Worm (Caenorhabditis elegans) whole organism, L1 larva: ENCODE measurements around the gene semi-1.

ENCODE experiments used
- C16A3.4 ChIP-seq: fragments of 150-350 bp; optimal IDR thresholded peaks from 2 replicates; lab custom pipeline; 2014; ENCODE audit warnings: missing biosample characterization, missing genetic modification characterization
- F16B12.6 ChIP-seq: fragments of 150-350 bp; optimal IDR thresholded peaks from 2 replicates; lab custom pipeline; 2014; ENCODE audit warnings: missing biosample characterization, missing genetic modification characterization
- Y116A8C.19 ChIP-seq: sonication (generic microtip); optimal IDR thresholded peaks from 2 replicates; lab custom pipeline; 2016; ENCODE audit warnings: missing compliant biosample characterization, missing genetic modification characterization, borderline replicate concordance
- aha-1 ChIP-seq: fragments of 150-350 bp; optimal IDR thresholded peaks from 2 replicates; lab custom pipeline; 2014; ENCODE audit warnings: missing biosample characterization, missing genetic modification characterization
- blmp-1 ChIP-seq: fragments of 150-350 bp; optimal IDR thresholded peaks from 2 replicates; lab custom pipeline; 2014; ENCODE audit warnings: missing biosample characterization, missing genetic modification characterization
- ceh-8 ChIP-seq: fragments of 200-800 bp; sonication (Bioruptor generic); optimal IDR thresholded peaks from 2 replicates; lab custom pipeline; 2018; ENCODE audit warnings: mild to moderate bottlenecking, missing genetic modification characterization, moderate library complexity, missing compliant biosample characterization
- ceh-82 ChIP-seq, 3 experiments: fragments of 150-350 bp in 1 of 3; sonication (generic microtip) in 2 of 3; optimal IDR thresholded peaks; 2 replicates each; lab custom pipeline; 2014 to 2017; ENCODE audit warnings: missing biosample characterization in 3 of 3, missing genetic modification characterization in 3 of 3
- dpl-1 ChIP-seq, 3 experiments: fragments of 150-350 bp in 2 of 3; sonication (generic microtip) in 1 of 3; optimal IDR thresholded peaks; 2 replicates each; lab custom pipeline; 2014 to 2017; ENCODE audit warnings: missing biosample characterization in 3 of 3, missing genetic modification characterization in 3 of 3, missing genetic modification reagents in 3 of 3
- dsc-1 ChIP-seq: sonication (generic microtip); optimal IDR thresholded peaks from 2 replicates; lab custom pipeline; 2016; ENCODE audit warnings: mild to moderate bottlenecking, missing genetic modification characterization, missing compliant biosample characterization
- efl-1 ChIP-seq, 4 experiments: fragments of 150-350 bp; optimal IDR thresholded peaks in 3 of 4; peaks in 1 of 4; 1 replicate in 1 of 4; 2 replicates in 3 of 4; lab custom pipeline; 2014; ENCODE audit warnings: missing biosample characterization in 2 of 4, missing genetic modification characterization in 2 of 4, missing genetic modification reagents in 2 of 4
- egl-13 ChIP-seq: sonication (generic microtip); optimal IDR thresholded peaks from 2 replicates; lab custom pipeline; 2016; ENCODE audit warnings: missing genotype, missing genetic modification reagents, missing genetic modification characterization, missing compliant biosample characterization
- elt-2 ChIP-seq: sonication (generic microtip); optimal IDR thresholded peaks from 2 replicates; lab custom pipeline; 2016; ENCODE audit warnings: missing genetic modification characterization, mild to moderate bottlenecking, inconsistent platforms, missing compliant biosample characterization, missing genetic modification reagents
- elt-3 ChIP-seq, 6 experiments: fragments of 150-350 bp in 1 of 6; sonication (generic microtip); optimal IDR thresholded peaks; 2 replicates each; lab custom pipeline; 2017 to 2018; ENCODE audit warnings: missing biosample characterization in 6 of 6, missing genetic modification characterization in 6 of 6, inconsistent platforms in 1 of 6
- ets-5 ChIP-seq: fragments of 200-800 bp; sonication (Bioruptor generic); IDR thresholded peaks from 2 replicates; pipeline ENCODE4 v1.3.6; 2022; ENCODE audit warnings: missing genetic modification characterization, missing compliant biosample characterization
- fkh-10 ChIP-seq: sonication (generic microtip); optimal IDR thresholded peaks from 2 replicates; lab custom pipeline; 2017; ENCODE audit warnings: missing biosample characterization, missing genetic modification reagents, missing genetic modification characterization
- fkh-8 ChIP-seq: sonication (generic microtip); optimal IDR thresholded peaks from 2 replicates; lab custom pipeline; 2016; ENCODE audit warnings: mild to moderate bottlenecking, missing genetic modification characterization, missing compliant biosample characterization
- hpl-2 ChIP-seq: fragments of 150-350 bp; optimal IDR thresholded peaks from 2 replicates; lab custom pipeline; 2014; ENCODE audit warnings: missing biosample characterization, missing genetic modification reagents, missing genetic modification characterization
- irx-1 ChIP-seq: sonication (generic microtip); optimal IDR thresholded peaks from 2 replicates; lab custom pipeline; 2016; ENCODE audit warnings: missing genetic modification characterization, missing compliant biosample characterization
- isw-1 ChIP-seq: fragments of 200-800 bp; sonication (Bioruptor generic); IDR thresholded peaks from 2 replicates; pipeline ENCODE4 v1.3.6; 2022; ENCODE audit warnings: missing genetic modification characterization, missing compliant biosample characterization
- jun-1 ChIP-seq: fragments of 150-350 bp; optimal IDR thresholded peaks from 2 replicates; lab custom pipeline; 2014; ENCODE audit warnings: missing biosample characterization, missing genetic modification reagents, missing genetic modification characterization
- lin-13 ChIP-seq: fragments of 150-350 bp; optimal IDR thresholded peaks from 2 replicates; lab custom pipeline; 2014; ENCODE audit warnings: missing biosample characterization, missing genetic modification reagents, missing genetic modification characterization
- lin-14 ChIP-seq: fragments of 200-800 bp; sonication (Bioruptor generic); optimal IDR thresholded peaks from 2 replicates; lab custom pipeline; 2018; ENCODE audit warnings: mild to moderate bottlenecking, missing genetic modification characterization, moderate library complexity, missing compliant biosample characterization
- lin-15B ChIP-seq: fragments of 150-350 bp; sonication (generic microtip); optimal IDR thresholded peaks from 3 replicates; lab custom pipeline; 2014; ENCODE audit warnings: missing biosample characterization, missing genetic modification characterization
- lin-35 ChIP-seq, 2 experiments: fragments of 150-350 bp; optimal IDR thresholded peaks; 2 replicates each; lab custom pipeline; 2014; ENCODE audit warnings: missing biosample characterization in 2 of 2, missing genetic modification characterization in 2 of 2, missing genetic modification reagents in 2 of 2
- lin-39 ChIP-seq: fragments of 150-350 bp; optimal IDR thresholded peaks from 2 replicates; lab custom pipeline; 2014; ENCODE audit warnings: missing biosample characterization, missing genetic modification reagents, missing genetic modification characterization
- lir-3 ChIP-seq: sonication (generic microtip); optimal IDR thresholded peaks from 2 replicates; lab custom pipeline; 2016; ENCODE audit warnings: mild to moderate bottlenecking, missing genetic modification characterization, moderate library complexity, missing compliant biosample characterization; ENCODE audit not compliant: poor library complexity
- lsy-2 ChIP-seq, 2 experiments: fragments of 150-350 bp; optimal IDR thresholded peaks; 2 replicates each; lab custom pipeline; 2014; ENCODE audit warnings: missing biosample characterization in 2 of 2, missing genetic modification characterization in 2 of 2
- mab-9 ChIP-seq: fragments of 200-800 bp; sonication (Bioruptor generic); IDR thresholded peaks from 2 replicates; pipeline ENCODE4 v1.3.6; 2022; ENCODE audit warnings: missing genetic modification reagents, missing genetic modification characterization, missing compliant biosample characterization
- mep-1 ChIP-seq: fragments of 150-350 bp; optimal IDR thresholded peaks from 2 replicates; lab custom pipeline; 2014; ENCODE audit warnings: missing biosample characterization, missing genetic modification characterization
- nhr-19 ChIP-seq: fragments of 200-800 bp; sonication (Bioruptor generic); conservative IDR thresholded peaks from 2 replicates; pipeline ENCODE4 v1.3.6; 2022; ENCODE audit warnings: missing genetic modification characterization, missing compliant biosample characterization
- nhr-20 ChIP-seq: sonication (generic microtip); optimal IDR thresholded peaks from 2 replicates; lab custom pipeline; 2016; ENCODE audit warnings: mild to moderate bottlenecking, missing genetic modification characterization, missing compliant biosample characterization
- nhr-237 ChIP-seq: fragments of 150-350 bp; optimal IDR thresholded peaks from 2 replicates; lab custom pipeline; 2014; ENCODE audit warnings: missing biosample characterization, missing genetic modification characterization
- nhr-28 ChIP-seq: fragments of 150-350 bp; optimal IDR thresholded peaks from 2 replicates; lab custom pipeline; 2014; ENCODE audit warnings: missing biosample characterization, missing genetic modification characterization
- nhr-47 ChIP-seq: sonication (generic microtip); optimal IDR thresholded peaks from 2 replicates; lab custom pipeline; 2016; ENCODE audit warnings: mild to moderate bottlenecking, missing genetic modification characterization, moderate library complexity, missing compliant biosample characterization
- nhr-71 ChIP-seq: sonication (generic microtip); optimal IDR thresholded peaks from 2 replicates; lab custom pipeline; 2016; ENCODE audit warnings: mild to moderate bottlenecking, missing genetic modification characterization, moderate library complexity, missing compliant biosample characterization
- nhr-85 ChIP-seq: sonication (generic microtip); peaks from one replicate; lab custom pipeline; 2016; ENCODE audit warnings: missing genetic modification characterization, inconsistent platforms, missing compliant biosample characterization
- nhr-90 ChIP-seq: sonication (generic microtip); optimal IDR thresholded peaks from 2 replicates; lab custom pipeline; 2016; ENCODE audit warnings: mild to moderate bottlenecking, missing genetic modification characterization, missing compliant biosample characterization; ENCODE audit not compliant: poor library complexity
- pax-3 ChIP-seq: fragments of 200-800 bp; sonication (Bioruptor generic); optimal IDR thresholded peaks from 2 replicates; lab custom pipeline; 2018; ENCODE audit warnings: mild to moderate bottlenecking, missing genetic modification characterization, moderate library complexity, missing compliant biosample characterization
- pqm-1 ChIP-seq: sonication (generic microtip); optimal IDR thresholded peaks from 3 replicates; lab custom pipeline; 2017; ENCODE audit warnings: missing biosample characterization, missing genetic modification characterization
- rnt-1 ChIP-seq: sonication (generic microtip); optimal IDR thresholded peaks from 2 replicates; lab custom pipeline; 2016; ENCODE audit warnings: mild to moderate bottlenecking, missing genetic modification characterization, moderate library complexity, missing compliant biosample characterization
- skn-1 ChIP-seq: fragments of 150-350 bp; optimal IDR thresholded peaks from 2 replicates; lab custom pipeline; 2014; ENCODE audit warnings: missing biosample characterization, missing genetic modification characterization
- snpc-4 ChIP-seq: fragments of 150-350 bp; optimal IDR thresholded peaks from 2 replicates; lab custom pipeline; 2014; ENCODE audit warnings: missing biosample characterization, missing genetic modification characterization
- snu-23 ChIP-seq: sonication (generic microtip); optimal IDR thresholded peaks from 2 replicates; lab custom pipeline; 2016; ENCODE audit warnings: missing genetic modification characterization, missing compliant biosample characterization
- sox-4 ChIP-seq: sonication (generic microtip); optimal IDR thresholded peaks from 2 replicates; lab custom pipeline; 2016; ENCODE audit warnings: missing genetic modification characterization, missing compliant biosample characterization
- swsn-7 ChIP-seq: sonication (generic microtip); optimal IDR thresholded peaks from 2 replicates; lab custom pipeline; 2016; ENCODE audit warnings: missing genetic modification characterization, missing compliant biosample characterization
- tbx-2 ChIP-seq: sonication (generic microtip); optimal IDR thresholded peaks from 2 replicates; lab custom pipeline; 2016; ENCODE audit warnings: missing genetic modification characterization, missing compliant biosample characterization
- tlp-1 ChIP-seq: fragments of 150-350 bp; optimal IDR thresholded peaks from 2 replicates; lab custom pipeline; 2014; ENCODE audit warnings: missing biosample characterization, missing genetic modification characterization
- unc-130 ChIP-seq: fragments of 150-350 bp; optimal IDR thresholded peaks from 2 replicates; lab custom pipeline; 2017; ENCODE audit warnings: missing biosample characterization, missing genetic modification characterization, inconsistent platforms
- unc-86 ChIP-seq: sonication (generic microtip); optimal IDR thresholded peaks from 2 replicates; lab custom pipeline; 2016; ENCODE audit warnings: missing genetic modification characterization, missing compliant biosample characterization
- xbp-1 ChIP-seq: sonication (generic microtip); optimal IDR thresholded peaks from 2 replicates; lab custom pipeline; 2016; ENCODE audit warnings: missing genetic modification characterization, missing compliant biosample characterization

The semi-1 gene

ce11 chrV:13464123-13464522 is 50.9 kb downstream of the semi-1 start (continued):
- TF ChIP-seq nhr-20: no peak
- TF ChIP-seq ceh-8 (GFP tag; lab: Kevin White, UChicago): no peak
- TF ChIP-seq C16A3.4 (tag; lab: Kevin White, UChicago): no peak
- no peak for TF ChIP-seq aha-1 (tag; lab: Kevin White, UChicago)
- TF ChIP-seq egl-13: no peak
- no peak for TF ChIP-seq dsc-1 (tag; lab: Kevin White, UChicago)

ce11 chrV:13462974-13463373 is 52.0 kb downstream of the semi-1 start, which contains the start of gene frm-10:
Gene frm-10, plus strand, starts transcription at chrV:13463207.
- peak; percentile 79 for TF ChIP-seq skn-1
- TF ChIP-seq swsn-7 (tag; lab: Kevin White, UChicago): peak; percentile 62
- TF ChIP-seq jun-1: peak; percentile 34
- no peak for TF ChIP-seq lin-39 (tag; lab: Kevin White, UChicago)
- TF ChIP-seq fkh-10 (GFP tag; lab: Kevin White, UChicago): no peak
- no peak for TF ChIP-seq Y116A8C.19
- TF ChIP-seq lin-14 (GFP tag; lab: Kevin White, UChicago): peak; percentile 88
- TF ChIP-seq tlp-1 (tag; lab: Kevin White, UChicago): no peak
- TF ChIP-seq nhr-19 (GFP tag; lab: Robert Waterston, UW): peak; percentile 39
- peak; percentile 43 for TF ChIP-seq lin-13 (GFP tag; lab: Kevin White, UChicago)
- TF ChIP-seq C16A3.4 (tag; lab: Kevin White, UChicago): peak; percentile 10
- peak; percentile 78 for TF ChIP-seq nhr-20
- TF ChIP-seq rnt-1 (tag; lab: Kevin White, UChicago): peak; percentile 72
- peak; percentile 45 for TF ChIP-seq tbx-2 (tag; lab: Kevin White, UChicago)
- no peak for TF ChIP-seq ets-5 (GFP tag; lab: Robert Waterston, UW)
- peak; percentile 26 for TF ChIP-seq unc-86 (tag; lab: Kevin White, UChicago)
- TF ChIP-seq dsc-1 (tag; lab: Kevin White, UChicago): peak; percentile 20
- peak; percentile 23; the same call in 1 of the 2 replicates for TF ChIP-seq isw-1 (GFP tag; lab: Robert Waterston, UW)
- no peak for TF ChIP-seq irx-1 (tag; lab: Kevin White, UChicago)
- peak; percentile 30 for TF ChIP-seq xbp-1 (tag; lab: Kevin White, UChicago)
- TF ChIP-seq elt-2 (tag; lab: Kevin White, UChicago): peak; percentile 88
- peak; percentile 54 for TF ChIP-seq mep-1 (tag; lab: Kevin White, UChicago)
- no peak for TF ChIP-seq mab-9 (GFP tag; lab: Robert Waterston, UW)
- TF ChIP-seq lin-35 (GFP tag; optimal IDR thresholded peaks at IDR 0.05; lab: Kevin White, UChicago): peak; percentile 53 to 79
- peak; percentile 52 to 67 for TF ChIP-seq lsy-2 (tag; optimal IDR thresholded peaks at IDR 0.05; lab: Kevin White, UChicago)
- peak; percentile 18 for TF ChIP-seq blmp-1 (tag; lab: Kevin White, UChicago)
- peak; percentile 58 for TF ChIP-seq pax-3 (tag; lab: Kevin White, UChicago)
- peak; percentile 60 for TF ChIP-seq F16B12.6 (tag; lab: Kevin White, UChicago)
- TF ChIP-seq unc-130 (tag; lab: Kevin White, UChicago): no peak
- TF ChIP-seq sox-4: no peak
- peak; percentile 75 for TF ChIP-seq snu-23 (GFP tag; lab: Kevin White, UChicago)
- TF ChIP-seq lir-3 (tag; lab: Kevin White, UChicago): peak; percentile 30
- TF ChIP-seq nhr-90 (tag; lab: Kevin White, UChicago): peak; percentile 22
- no peak for TF ChIP-seq lin-15B (tag; lab: Kevin White, UChicago)
- peak; percentile 60 for TF ChIP-seq fkh-8
- peak; percentile 83 for TF ChIP-seq nhr-71 (tag; lab: Kevin White, UChicago)
- TF ChIP-seq efl-1 (optimal IDR thresholded peaks at IDR 0.05; lab: Kevin White, UChicago): peak; percentile 54 to 71
- TF ChIP-seq efl-1 (GFP tag; optimal IDR thresholded peaks at IDR 0.05 in 1 of 2; lab: Kevin White, UChicago): peak; percentile 50 to 95
- TF ChIP-seq pqm-1 (tag; lab: Kevin White, UChicago): peak; percentile 98
- peak; percentile 44 to 65 (median 61) for TF ChIP-seq dpl-1 (GFP tag; optimal IDR thresholded peaks at IDR 0.05; lab: Kevin White, UChicago)
- TF ChIP-seq nhr-237 (tag; lab: Kevin White, UChicago): peak; percentile 24
- peak in 2 of 6 experiments; percentile 33 to 45 for TF ChIP-seq elt-3 (tag; optimal IDR thresholded peaks at IDR 0.05; lab: Kevin White, UChicago)
- peak; percentile 56 for TF ChIP-seq hpl-2 (GFP tag; lab: Kevin White, UChicago)
- peak; percentile 65 for TF ChIP-seq nhr-47 (tag; lab: Kevin White, UChicago)
- peak; percentile 31 for TF ChIP-seq snpc-4
- TF ChIP-seq ceh-82 (tag; optimal IDR thresholded peaks at IDR 0.05; lab: Kevin White, UChicago): peak; percentile 47 to 63 (median 58)
- TF ChIP-seq nhr-28 (tag; lab: Kevin White, UChicago): peak; percentile 28
- peak; percentile 70 for TF ChIP-seq nhr-85 (tag; lab: Kevin White, UChicago)
